Worm (Caenorhabditis elegans): Measurements from ENCODE around the gene bra-2.

The bra-2 gene

ce11 chrIII:910540-911311, at the start of gene bra-2, which contains the start of gene F23H11.5:
bra-2 (plus strand) TSS chrIII:911261.
F23H11.5 (minus strand) TSS chrIII:910590.
- peak; percentile 63 for TF ChIP-seq C34F6.9 (tag; optimal IDR thresholded peaks at IDR 0.05)
- TF ChIP-seq lsy-2 (tag; optimal IDR thresholded peaks at IDR 0.05) = peak in 1 of 2 experiments; percentile 70
- TF ChIP-seq aly-2 (tag; optimal IDR thresholded peaks at IDR 0.05) = no peak
- peak; percentile 69 for TF ChIP-seq unc-55 (GFP tag; optimal IDR thresholded peaks at IDR 0.05)
- no peak for TF ChIP-seq snpc-4 (tag; optimal IDR thresholded peaks at IDR 0.05)
- TF ChIP-seq crh-2 (tag; optimal IDR thresholded peaks at IDR 0.05) = peak; percentile 23
- no peak for TF ChIP-seq elt-1 (tag; optimal IDR thresholded peaks at IDR 0.05)
- peak; percentile 4 for TF ChIP-seq nhr-129 (tag; optimal IDR thresholded peaks at IDR 0.05)

ce11 chrIII:861819-862356, 49.2 kb upstream of the bra-2 start, which contains the start of gene arx-4:
arx-4 (plus strand) TSS chrIII:862306.
- TF ChIP-seq unc-55 (GFP tag; optimal IDR thresholded peaks at IDR 0.05) (peak; percentile 39), fos-1 (tag; optimal IDR thresholded peaks at IDR 0.05) (peak; percentile 55), nhr-11 (tag; optimal IDR thresholded peaks at IDR 0.05) (no peak), C34F6.9 (tag; optimal IDR thresholded peaks at IDR 0.05) (peak; percentile 29)

ce11 chrIII:868866-869265, 42.2 kb upstream of the bra-2 start:
- no peak for TF ChIP-seq lin-39 (tag; optimal IDR thresholded peaks at IDR 0.05)
- no peak for TF ChIP-seq crh-2 (tag; optimal IDR thresholded peaks at IDR 0.05)
- TF ChIP-seq ceh-16 (tag; optimal IDR thresholded peaks at IDR 0.05) = no peak
- no peak for TF ChIP-seq mab-5 (tag; optimal IDR thresholded peaks at IDR 0.05)
- no peak for TF ChIP-seq nhr-10 (tag; optimal IDR thresholded peaks at IDR 0.05)
- TF ChIP-seq ZK546.5 (tag; optimal IDR thresholded peaks at IDR 0.05) = no peak
- TF ChIP-seq elt-3 (tag; optimal IDR thresholded peaks at IDR 0.05) = no peak
- TF ChIP-seq elt-1 (tag; optimal IDR thresholded peaks at IDR 0.05) = no peak
- no peak for TF ChIP-seq lin-11 (tag; optimal IDR thresholded peaks at IDR 0.05)
- no peak for TF ChIP-seq nhr-237 (tag; optimal IDR thresholded peaks at IDR 0.05)
- TF ChIP-seq alr-1 (tag; optimal IDR thresholded peaks at IDR 0.05) = no peak
- TF ChIP-seq F13H6.1 (tag; optimal IDR thresholded peaks at IDR 0.05) = no peak
- no peak for TF ChIP-seq nhr-6 (tag; optimal IDR thresholded peaks at IDR 0.05)

- TF ChIP-seq unc-39 (tag; optimal IDR thresholded peaks at IDR 0.05) (no peak), nhr-23 (tag; optimal IDR thresholded peaks at IDR 0.05) (no peak), gmeb-1 (tag; optimal IDR thresholded peaks at IDR 0.05) (no peak), blmp-1 (tag; optimal IDR thresholded peaks at IDR 0.05; ENCODE audit: insufficient read depth) (no peak), egl-27 (tag; optimal IDR thresholded peaks at IDR 0.05) (no peak), unc-62 (GFP tag; optimal IDR thresholded peaks at IDR 0.05) (no peak), nhr-77 (tag; optimal IDR thresholded peaks at IDR 0.05) (no peak), nhr-25 (tag; optimal IDR thresholded peaks at IDR 0.05) (no peak), C34F6.9 (tag; optimal IDR thresholded peaks at IDR 0.05) (no peak), crh-2 (tag; optimal IDR thresholded peaks at IDR 0.05) (no peak), skn-1 (tag; optimal IDR thresholded peaks at IDR 0.05) (no peak), sem-4 (tag; optimal IDR thresholded peaks at IDR 0.05) (no peak), nhr-12 (tag; optimal IDR thresholded peaks at IDR 0.05) (no peak), aly-2 (tag; optimal IDR thresholded peaks at IDR 0.05) (no peak), ceh-82 (tag; optimal IDR thresholded peaks at IDR 0.05) (no peak)
Measured at ce11 chrIII:869869-870268, 41.2 kb upstream of the bra-2 start, which contains the start of gene T24C4.2. T24C4.2 (minus strand) TSS chrIII:869969.

ce11 chrIII:870555-870954, 40.5 kb upstream of the bra-2 start:
- no peak for TF ChIP-seq aly-2 (tag; optimal IDR thresholded peaks at IDR 0.05)

- TF ChIP-seq elt-3 (tag; optimal IDR thresholded peaks at IDR 0.05) (no peak), mbf-1 (tag; optimal IDR thresholded peaks at IDR 0.05) (no peak), blmp-1 (tag; optimal IDR thresholded peaks at IDR 0.05; ENCODE audit: insufficient read depth) (no peak), gmeb-1 (tag; optimal IDR thresholded peaks at IDR 0.05) (no peak), ztf-1 (GFP tag; conservative IDR thresholded peaks at IDR 0.05) (no peak), crh-2 (tag; optimal IDR thresholded peaks at IDR 0.05) (no peak), peb-1 (tag; optimal IDR thresholded peaks at IDR 0.05) (no peak)
Measured at ce11 chrIII:872373-872772, 38.7 kb upstream of the bra-2 start, which contains the start of the genes T24C4.3 and clc-20. T24C4.3 (minus strand) TSS chrIII:872473. clc-20 (plus strand) TSS chrIII:872583.
